Fruit fly (Drosophila melanogaster): Measurements from ENCODE around the gene CG12480.

DNA sequence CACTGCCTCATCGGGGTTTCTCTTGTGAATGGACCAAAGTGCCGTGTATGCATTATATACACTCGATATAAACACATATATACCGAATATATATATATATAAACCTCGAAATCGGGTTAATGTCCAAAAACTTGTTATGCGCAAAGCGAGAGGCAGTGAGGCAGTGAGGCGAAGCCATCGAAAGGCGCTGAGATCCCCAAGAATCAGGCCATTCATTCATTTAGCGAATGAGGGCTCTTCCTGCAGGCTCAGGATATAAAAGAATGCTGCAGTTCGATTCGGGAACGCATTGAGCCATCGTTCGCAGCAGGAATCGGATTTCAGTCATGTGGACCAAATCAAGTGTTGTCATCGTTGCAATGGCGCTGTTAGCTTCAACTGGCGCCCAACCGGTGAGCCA, 17.6 kb downstream of the CG12480 start, which contains the start of gene CG12481:
- no peak for TF ChIP-seq CG7786 (GFP tag; optimal IDR thresholded peaks at IDR 0.05)
- no peak for TF ChIP-seq otp (GFP tag; IDR thresholded peaks at IDR 0.05)
- no peak for TF ChIP-seq so (GFP tag; IDR thresholded peaks at IDR 0.05)
